Worm (Caenorhabditis elegans) whole organism, L3 larva: Measurements from ENCODE around the gene Y39A1A.16.
A peak's percentile ranks its signal among the peaks of the same experiment; 100 is the strongest.

Experiments
- R02D3.7 ChIP-seq: fragments of 150-350 bp; optimal IDR thresholded peaks from 2 replicates; lab custom pipeline; 2014; ENCODE audit warnings: missing biosample characterization, missing genetic modification characterization
- ZK546.5 ChIP-seq: sonication (generic microtip); optimal IDR thresholded peaks from 2 replicates; lab custom pipeline; 2017; ENCODE audit warnings: missing biosample characterization, missing genetic modification characterization
- aly-2 ChIP-seq: fragments of 150-350 bp; optimal IDR thresholded peaks from 2 replicates; lab custom pipeline; 2014; ENCODE audit warnings: missing biosample characterization, missing genetic modification characterization
- ama-1 ChIP-seq: fragments of 150-350 bp; optimal IDR thresholded peaks from 2 replicates; lab custom pipeline; 2018
- ceh-16 ChIP-seq: sonication (generic microtip); optimal IDR thresholded peaks from 2 replicates; lab custom pipeline; 2017; ENCODE audit warnings: missing biosample characterization, missing genetic modification characterization
- ceh-28 ChIP-seq: fragments of 150-350 bp; optimal IDR thresholded peaks from 2 replicates; lab custom pipeline; 2014; ENCODE audit warnings: missing biosample characterization, missing genetic modification reagents, missing genetic modification characterization
- ceh-82 ChIP-seq: fragments of 150-350 bp; optimal IDR thresholded peaks from 2 replicates; lab custom pipeline; 2014; ENCODE audit warnings: missing biosample characterization, missing genetic modification characterization
- ceh-9 ChIP-seq: sonication (generic microtip); optimal IDR thresholded peaks from 2 replicates; lab custom pipeline; 2018; ENCODE audit warnings: missing biosample characterization, missing genetic modification characterization
- daf-12 ChIP-seq: fragments of 150-350 bp; optimal IDR thresholded peaks from 2 replicates; lab custom pipeline; 2014; ENCODE audit warnings: missing biosample characterization, missing genetic modification reagents, missing genetic modification characterization
- egl-27 ChIP-seq: sonication (generic microtip); optimal IDR thresholded peaks from 4 replicates; lab custom pipeline; 2017; ENCODE audit warnings: missing biosample characterization, missing genetic modification reagents, missing genetic modification characterization
- egl-5 ChIP-seq: fragments of 150-350 bp; optimal IDR thresholded peaks from 2 replicates; lab custom pipeline; 2017; ENCODE audit warnings: missing biosample characterization, missing genetic modification reagents, missing genetic modification characterization, inconsistent platforms
- elt-1 ChIP-seq: fragments of 150-350 bp; optimal IDR thresholded peaks from 2 replicates; lab custom pipeline; 2014; ENCODE audit warnings: missing biosample characterization, missing genetic modification characterization
- elt-2 ChIP-seq: sonication (generic microtip); optimal IDR thresholded peaks from 2 replicates; lab custom pipeline; 2016; ENCODE audit warnings: missing genetic modification reagents, mild to moderate bottlenecking, missing genetic modification characterization, missing compliant biosample characterization
- elt-3 ChIP-seq, 3 experiments: fragments of 150-350 bp in 1 of 3; sonication (generic microtip) in 2 of 3; optimal IDR thresholded peaks; 2 replicates in 2 of 3; 4 replicates in 1 of 3; lab custom pipeline; 2014 to 2017; ENCODE audit warnings: missing biosample characterization in 3 of 3, missing genetic modification characterization in 3 of 3
- eor-1 ChIP-seq, 2 experiments: fragments of 150-350 bp; optimal IDR thresholded peaks; 2 replicates each; lab custom pipeline; 2014 to 2018; ENCODE audit warnings: missing biosample characterization in 2 of 2, missing genetic modification characterization in 2 of 2
- fkh-10 ChIP-seq: sonication (generic microtip); optimal IDR thresholded peaks from 2 replicates; lab custom pipeline; 2017; ENCODE audit warnings: missing biosample characterization, missing genetic modification reagents, missing genetic modification characterization
- fkh-2 ChIP-seq: fragments of 150-350 bp; optimal IDR thresholded peaks from 2 replicates; lab custom pipeline; 2014; ENCODE audit warnings: missing biosample characterization, missing genetic modification reagents, missing genetic modification characterization
- fos-1 ChIP-seq: fragments of 150-350 bp; optimal IDR thresholded peaks from 2 replicates; lab custom pipeline; 2014; ENCODE audit warnings: missing biosample characterization, missing genetic modification characterization
- hmg-11 ChIP-seq: sonication (generic microtip); optimal IDR thresholded peaks from 2 replicates; lab custom pipeline; 2016; ENCODE audit warnings: missing genetic modification characterization, missing compliant biosample characterization
- jun-1 ChIP-seq: fragments of 150-350 bp; optimal IDR thresholded peaks from 2 replicates; lab custom pipeline; 2014; ENCODE audit warnings: missing biosample characterization, missing genetic modification reagents, missing genetic modification characterization
- lin-15B ChIP-seq: fragments of 150-350 bp; optimal IDR thresholded peaks from 2 replicates; lab custom pipeline; 2014; ENCODE audit warnings: missing biosample characterization, missing genetic modification characterization
- lin-39 ChIP-seq: fragments of 150-350 bp; optimal IDR thresholded peaks from 2 replicates; lab custom pipeline; 2018; ENCODE audit warnings: missing biosample characterization, missing genetic modification reagents, missing genetic modification characterization
- lsy-12 ChIP-seq: sonication (generic microtip); optimal IDR thresholded peaks from 2 replicates; lab custom pipeline; 2016; ENCODE audit warnings: mild to moderate bottlenecking, missing genetic modification characterization, missing compliant biosample characterization
- mdl-1 ChIP-seq: fragments of 150-350 bp; optimal IDR thresholded peaks from 2 replicates; lab custom pipeline; 2014; ENCODE audit warnings: missing biosample characterization, missing genetic modification characterization
- nfya-1 ChIP-seq: sonication (generic microtip); optimal IDR thresholded peaks from 2 replicates; lab custom pipeline; 2017; ENCODE audit warnings: missing genetic modification characterization, mild to moderate bottlenecking, missing compliant biosample characterization, antibody characterized with exemption, moderate library complexity; ENCODE audit not compliant: insufficient read depth
- nhr-11 ChIP-seq: fragments of 150-350 bp; optimal IDR thresholded peaks from 2 replicates; lab custom pipeline; 2014; ENCODE audit warnings: missing biosample characterization, missing genetic modification characterization
- nhr-12 ChIP-seq: fragments of 150-350 bp; optimal IDR thresholded peaks from 2 replicates; lab custom pipeline; 2014; ENCODE audit warnings: missing biosample characterization, missing genetic modification characterization
- nhr-23 ChIP-seq: fragments of 150-350 bp; optimal IDR thresholded peaks from 2 replicates; lab custom pipeline; 2014; ENCODE audit warnings: missing biosample characterization, missing genetic modification reagents, missing genetic modification characterization
- nhr-237 ChIP-seq: fragments of 150-350 bp; optimal IDR thresholded peaks from 2 replicates; lab custom pipeline; 2014; ENCODE audit warnings: missing biosample characterization, missing genetic modification characterization
- nhr-25 ChIP-seq: sonication (generic microtip); optimal IDR thresholded peaks from 2 replicates; lab custom pipeline; 2017; ENCODE audit warnings: missing biosample characterization, missing genetic modification characterization
- nhr-28 ChIP-seq: fragments of 150-350 bp; optimal IDR thresholded peaks from 2 replicates; lab custom pipeline; 2014; ENCODE audit warnings: missing biosample characterization, missing genetic modification characterization
- nhr-43 ChIP-seq: sonication (generic microtip); optimal IDR thresholded peaks from 2 replicates; lab custom pipeline; 2016; ENCODE audit warnings: mild to moderate bottlenecking, missing genetic modification characterization, missing compliant biosample characterization; ENCODE audit not compliant: poor library complexity, severe bottlenecking
- nhr-67 ChIP-seq: fragments of 150-350 bp; optimal IDR thresholded peaks from 2 replicates; lab custom pipeline; 2014; ENCODE audit warnings: missing biosample characterization, missing genetic modification characterization
- nhr-76 ChIP-seq: fragments of 150-350 bp; sonication (generic microtip); optimal IDR thresholded peaks from 5 replicates; lab custom pipeline; 2014; ENCODE audit warnings: missing biosample characterization, missing genetic modification characterization
- nhr-77 ChIP-seq: fragments of 150-350 bp; optimal IDR thresholded peaks from 2 replicates; lab custom pipeline; 2014; ENCODE audit warnings: missing biosample characterization, missing genetic modification characterization
- pha-4 ChIP-seq: fragments of 150-350 bp; optimal IDR thresholded peaks from 2 replicates; lab custom pipeline; 2014; ENCODE audit warnings: missing biosample characterization, missing genetic modification reagents, missing genetic modification characterization
- pqm-1 ChIP-seq: fragments of 150-350 bp; optimal IDR thresholded peaks from 2 replicates; lab custom pipeline; 2017; ENCODE audit warnings: missing biosample characterization, missing genetic modification characterization, inconsistent platforms
- sea-2 ChIP-seq: fragments of 150-350 bp; sonication (generic microtip); optimal IDR thresholded peaks from 4 replicates; lab custom pipeline; 2014; ENCODE audit warnings: missing biosample characterization, missing genetic modification reagents, missing genetic modification characterization
- skn-1 ChIP-seq: fragments of 150-350 bp; optimal IDR thresholded peaks from 2 replicates; lab custom pipeline; 2014; ENCODE audit warnings: missing biosample characterization, missing genetic modification characterization
- snpc-4 ChIP-seq: fragments of 150-350 bp; optimal IDR thresholded peaks from 2 replicates; lab custom pipeline; 2014; ENCODE audit warnings: missing biosample characterization, missing genetic modification characterization
- unc-39 ChIP-seq: sonication (generic microtip); optimal IDR thresholded peaks from 4 replicates; lab custom pipeline; 2017; ENCODE audit warnings: missing biosample characterization, missing genetic modification characterization
- unc-62 ChIP-seq: fragments of 150-350 bp; sonication (generic microtip); optimal IDR thresholded peaks from 4 replicates; lab custom pipeline; 2014; ENCODE audit warnings: missing biosample characterization, missing genetic modification reagents, missing genetic modification characterization
- ztf-11 ChIP-seq: fragments of 150-350 bp; optimal IDR thresholded peaks from 2 replicates; lab custom pipeline; 2014; ENCODE audit warnings: missing biosample characterization, missing genetic modification characterization
- ztf-4 ChIP-seq: fragments of 150-350 bp; optimal IDR thresholded peaks from 2 replicates; lab custom pipeline; 2014; ENCODE audit warnings: missing biosample characterization, missing genetic modification characterization

Gene Y39A1A.16

DNA sequence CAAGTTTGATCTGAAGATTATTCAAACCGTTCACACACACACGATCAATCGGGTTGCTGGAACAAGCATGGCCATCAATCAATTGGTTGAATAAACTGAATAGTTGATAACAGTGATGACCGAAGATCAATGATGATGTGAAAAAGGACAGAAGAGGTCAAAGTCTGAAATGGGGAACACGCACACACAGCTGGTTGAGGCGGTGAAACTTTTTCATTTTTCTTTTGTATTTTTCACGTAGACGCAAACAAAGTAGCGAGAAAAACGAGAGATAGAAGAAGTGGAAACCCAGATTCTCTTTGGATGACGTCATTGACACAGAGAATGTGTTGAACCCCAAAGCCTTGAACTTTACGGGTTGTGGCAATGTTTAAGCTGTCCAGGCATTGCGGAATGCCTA lies 38.4 kb downstream of the Y39A1A.16 start (continued):
- TF ChIP-seq hmg-11 (tag; lab: Kevin White, UChicago), result no peak
- no peak for TF ChIP-seq ZK546.5 (tag; lab: Kevin White, UChicago)
- TF ChIP-seq ztf-11 (tag; lab: Kevin White, UChicago), result no peak
- no peak for TF ChIP-seq nhr-12 (tag; lab: Kevin White, UChicago)
- no peak for TF ChIP-seq nhr-28
- TF ChIP-seq egl-27 (tag; lab: Kevin White, UChicago), result no peak
- TF ChIP-seq nhr-77 (tag; lab: Kevin White, UChicago), result no peak
- no peak for TF ChIP-seq aly-2 (tag; lab: Kevin White, UChicago)
- no peak for TF ChIP-seq fkh-2 (tag; lab: Kevin White, UChicago)
- no peak for TF ChIP-seq lin-15B (tag; lab: Kevin White, UChicago)
- TF ChIP-seq elt-2 (tag; lab: Kevin White, UChicago), result peak; percentile 63
- TF ChIP-seq ama-1 (lab: Kevin White, UChicago), result peak; percentile 96

- peak; percentile 38 for TF ChIP-seq pqm-1 (tag; lab: Kevin White, UChicago)
- no peak for TF ChIP-seq mdl-1 (tag; lab: Kevin White, UChicago)
- peak; percentile 5 for TF ChIP-seq lsy-12 (tag; lab: Kevin White, UChicago)
- TF ChIP-seq ama-1 (lab: Kevin White, UChicago), result peak; percentile 62
- TF ChIP-seq nhr-43 (tag; lab: Kevin White, UChicago), result peak; percentile 16
- peak; percentile 12 for TF ChIP-seq nhr-23 (tag; lab: Kevin White, UChicago)
- TF ChIP-seq ceh-82 (tag; lab: Kevin White, UChicago), result no peak
Measured at ce11 chrIII:10718078-10718477, 39.0 kb downstream of the Y39A1A.16 start.

- TF ChIP-seq nhr-67 (tag; lab: Kevin White, UChicago) (no peak), jun-1 (tag; lab: Kevin White, UChicago) (peak; percentile 43), ceh-9 (tag; lab: Kevin White, UChicago) (no peak), nhr-11 (no peak), ztf-11 (tag; lab: Kevin White, UChicago) (no peak), egl-27 (tag; lab: Kevin White, UChicago) (no peak), skn-1 (tag; lab: Kevin White, UChicago) (no peak), R02D3.7 (no peak), ZK546.5 (tag; lab: Kevin White, UChicago) (no peak), nhr-43 (tag; lab: Kevin White, UChicago) (no peak), nhr-23 (tag; lab: Kevin White, UChicago) (no peak), ceh-28 (tag; lab: Kevin White, UChicago) (peak; percentile 3), nhr-28 (no peak), mdl-1 (tag; lab: Kevin White, UChicago) (peak; percentile 22), ztf-4 (tag; lab: Kevin White, UChicago) (no peak), lsy-12 (tag; lab: Kevin White, UChicago) (no peak), pha-4 (peak; percentile 61), lin-39 (tag; lab: Kevin White, UChicago) (no peak), eor-1 (tag; optimal IDR thresholded peaks at IDR 0.05; lab: Kevin White, UChicago) (no peak), fos-1 (tag; lab: Kevin White, UChicago) (no peak), nhr-25 (peak; percentile 2), nhr-237 (no peak), fkh-10 (GFP tag; lab: Kevin White, UChicago) (no peak), elt-3 (tag; optimal IDR thresholded peaks at IDR 0.05; lab: Kevin White, UChicago) (no peak), egl-5 (tag; lab: Kevin White, UChicago) (no peak), lin-15B (tag; lab: Kevin White, UChicago) (no peak), snpc-4 (tag; lab: Kevin White, UChicago) (no peak), hmg-11 (tag; lab: Kevin White, UChicago) (no peak), nhr-76 (no peak), ama-1 (lab: Kevin White, UChicago) (peak; percentile 9), sea-2 (no peak), nhr-12 (tag; lab: Kevin White, UChicago) (no peak), elt-2 (tag; lab: Kevin White, UChicago) (peak; percentile 81), fkh-2 (tag; lab: Kevin White, UChicago) (no peak), daf-12 (no peak), aly-2 (tag; lab: Kevin White, UChicago) (no peak), ceh-82 (tag; lab: Kevin White, UChicago) (no peak), nfya-1 (no peak), pqm-1 (tag; lab: Kevin White, UChicago) (peak; percentile 93), ceh-16 (tag; lab: Kevin White, UChicago) (no peak), elt-1 (tag; lab: Kevin White, UChicago) (no peak), unc-62 (GFP tag; lab: Kevin White, UChicago) (no peak), unc-39 (tag; lab: Kevin White, UChicago) (no peak)
- TF ChIP-seq, all 47 proteins: peak for 8
Measured at ce11 chrIII:10719057-10719456, 40.0 kb downstream of the Y39A1A.16 start.
